Fruit fly (Drosophila melanogaster) whole organism, wandering third instar larva: ENCODE data around the gene RpL24-like.

Experiments used
- Abd-B ChIP-seq: fragments of >200 bp; optimal IDR thresholded peaks from 2 replicates; lab custom pipeline; 2017; ENCODE audit warnings: missing biosample characterization, missing genetic modification characterization
- CG32264 ChIP-seq: fragments of 200-800 bp; sonication (Bioruptor generic); optimal IDR thresholded peaks from 2 replicates; lab custom pipeline; 2016; ENCODE audit warnings: missing biosample characterization, missing genetic modification characterization
- CG9705 ChIP-seq: fragments of 200-800 bp; sonication (Bioruptor generic); optimal IDR thresholded peaks from 2 replicates; lab custom pipeline; 2018; ENCODE audit warnings: missing biosample characterization, mild to moderate bottlenecking, missing genetic modification characterization
- CrebA ChIP-seq: fragments of 200-800 bp; sonication (Bioruptor generic); optimal IDR thresholded peaks from 2 replicates; lab custom pipeline; 2016; ENCODE audit warnings: missing biosample characterization, mild to moderate bottlenecking, missing genetic modification characterization, borderline replicate concordance
- Dfd ChIP-seq: fragments of >200 bp; optimal IDR thresholded peaks from 2 replicates; lab custom pipeline; 2017; ENCODE audit warnings: missing biosample characterization, missing genetic modification characterization
- Dif ChIP-seq: fragments of 200-275, 200-300 bp; sonication (Bioruptor generic); optimal IDR thresholded peaks from 2 replicates; lab custom pipeline; 2018; ENCODE audit warnings: missing biosample characterization, missing genetic modification characterization; ENCODE audit not compliant: partially characterized antibody
- GATAd ChIP-seq: sonication (Bioruptor generic); optimal IDR thresholded peaks from 2 replicates; lab custom pipeline; 2016; ENCODE audit warnings: missing biosample characterization, missing genetic modification characterization
- HLH106 ChIP-seq: fragments of 200-800 bp; optimal IDR thresholded peaks from 3 replicates; lab custom pipeline; 2019; ENCODE audit warnings: missing biosample characterization, mild to moderate bottlenecking, missing genetic modification characterization, moderate library complexity
- Hnf4 ChIP-seq: fragments of 200-800 bp; sonication (Bioruptor generic); optimal IDR thresholded peaks from 2 replicates; lab custom pipeline; 2016; ENCODE audit warnings: missing biosample characterization, mild to moderate bottlenecking, missing genetic modification characterization
- Hr78 ChIP-seq: fragments of >200 bp; optimal IDR thresholded peaks from 2 replicates; lab custom pipeline; 2017; ENCODE audit warnings: missing biosample characterization, missing genetic modification characterization
- Hr83 ChIP-seq: fragments of 200-300 bp; sonication (Bioruptor generic); optimal IDR thresholded peaks from 2 replicates; lab custom pipeline; 2016; ENCODE audit warnings: missing biosample characterization, mild to moderate bottlenecking, missing genetic modification characterization, moderate library complexity; ENCODE audit not compliant: poor library complexity, severe bottlenecking
- Jra ChIP-seq: sonication (Bioruptor generic); optimal IDR thresholded peaks from 2 replicates; lab custom pipeline; 2016; ENCODE audit warnings: missing biosample characterization, missing genetic modification characterization
- Mio ChIP-seq: sonication (Bioruptor generic); optimal IDR thresholded peaks from 2 replicates; lab custom pipeline; 2016; ENCODE audit warnings: missing biosample characterization, missing genetic modification characterization
- Myc ChIP-seq: fragments of >200 bp; optimal IDR thresholded peaks from 2 replicates; lab custom pipeline; 2017
- N ChIP-seq: fragments of >200 bp; optimal IDR thresholded peaks from 2 replicates; lab custom pipeline; 2018; ENCODE audit warnings: missing biosample characterization, missing external identifiers, missing genetic modification characterization
- OdsH ChIP-seq: fragments of 200-800 bp; sonication (Bioruptor generic); optimal IDR thresholded peaks from 2 replicates; lab custom pipeline; 2016; ENCODE audit warnings: missing biosample characterization, mild to moderate bottlenecking, missing genetic modification characterization
- Rel ChIP-seq, 2 experiments: fragments of 200-800 bp; sonication (Bioruptor generic) in 1 of 2; optimal IDR thresholded peaks; 2 replicates in 1 of 2; 3 replicates in 1 of 2; lab custom pipeline; 2016 to 2019; ENCODE audit warnings: mild to moderate bottlenecking in 2 of 2, missing biosample characterization in 2 of 2, missing genetic modification characterization in 2 of 2, moderate library complexity in 1 of 2
- Sp1 ChIP-seq: fragments of 200-800 bp; sonication (Bioruptor generic); optimal IDR thresholded peaks from 3 replicates; lab custom pipeline; 2019; ENCODE audit warnings: missing biosample characterization, mild to moderate bottlenecking, missing genetic modification characterization, moderate library complexity
- Vsx2 ChIP-seq: fragments of 200-300, 225-300 bp; sonication (Bioruptor generic); optimal IDR thresholded peaks from 2 replicates; lab custom pipeline; 2018; ENCODE audit warnings: missing biosample characterization, missing genetic modification characterization; ENCODE audit not compliant: partially characterized antibody
- br ChIP-seq: fragments of 200-800 bp; sonication (Bioruptor generic); optimal IDR thresholded peaks from 2 replicates; lab custom pipeline; 2016; ENCODE audit warnings: missing biosample characterization, missing genetic modification characterization
- brk ChIP-seq: fragments of 200-800 bp; sonication (Bioruptor generic); optimal IDR thresholded peaks from 2 replicates; lab custom pipeline; 2016; ENCODE audit warnings: missing biosample characterization, mild to moderate bottlenecking, missing genetic modification characterization
- dl ChIP-seq, 2 experiments: fragments of 175-275, 200-275 bp in 1 of 2; fragments of 200-275 bp in 1 of 2; sonication (Bioruptor generic); optimal IDR thresholded peaks; lab custom pipeline; 2018; ENCODE audit warnings: mild to moderate bottlenecking in 2 of 2, missing biosample characterization in 2 of 2, missing genetic modification characterization in 2 of 2, moderate library complexity in 2 of 2; ENCODE audit not compliant: partially characterized antibody in 2 of 2, insufficient read depth in 1 of 2
- dmrt93B ChIP-seq: fragments of 200-800 bp; sonication (Bioruptor generic); optimal IDR thresholded peaks from 2 replicates; lab custom pipeline; 2018; ENCODE audit warnings: missing biosample characterization, mild to moderate bottlenecking, missing genetic modification characterization
- dsf ChIP-seq: sonication (Bioruptor generic); optimal IDR thresholded peaks from 2 replicates; lab custom pipeline; 2016; ENCODE audit warnings: missing biosample characterization, missing genetic modification characterization, borderline replicate concordance
- ey ChIP-seq: fragments of 200-800 bp; sonication (Bioruptor generic); optimal IDR thresholded peaks from 2 replicates; lab custom pipeline; 2016; ENCODE audit warnings: missing biosample characterization, missing genetic modification characterization
- foxo ChIP-seq, 2 experiments: fragments of 200-800 bp; sonication (Bioruptor generic); optimal IDR thresholded peaks; 2 replicates in 1 of 2; 3 replicates in 1 of 2; lab custom pipeline; 2016 to 2017; ENCODE audit warnings: missing biosample characterization in 2 of 2, missing genetic modification characterization in 2 of 2
- fru ChIP-seq: fragments of 200-800 bp; sonication (Bioruptor generic); optimal IDR thresholded peaks from 3 replicates; lab custom pipeline; 2016; ENCODE audit warnings: missing biosample characterization, mild to moderate bottlenecking, missing genetic modification characterization
- h ChIP-seq: fragments of 200-800 bp; sonication (Bioruptor generic); optimal IDR thresholded peaks from 3 replicates; lab custom pipeline; 2016; ENCODE audit warnings: missing biosample characterization, mild to moderate bottlenecking, missing genetic modification characterization
- jim ChIP-seq: fragments of 175-275, 200-325 bp; sonication (Bioruptor generic); optimal IDR thresholded peaks from 2 replicates; lab custom pipeline; 2016; ENCODE audit warnings: missing biosample characterization, mild to moderate bottlenecking, missing genetic modification characterization
- lola ChIP-seq: fragments of >200 bp; optimal IDR thresholded peaks from 2 replicates; lab custom pipeline; 2017; ENCODE audit warnings: missing biosample characterization, missing genetic modification characterization
- pan ChIP-seq: fragments of >200 bp; optimal IDR thresholded peaks from 2 replicates; lab custom pipeline; 2017
- psq ChIP-seq: fragments of 200-800 bp; sonication (Bioruptor generic); optimal IDR thresholded peaks from 3 replicates; lab custom pipeline; 2017; ENCODE audit warnings: missing biosample characterization, mild to moderate bottlenecking, missing genetic modification characterization, moderate library complexity
- rgr ChIP-seq: fragments of 200-800 bp; sonication (Bioruptor generic); optimal IDR thresholded peaks from 3 replicates; lab custom pipeline; 2016; ENCODE audit warnings: missing biosample characterization, mild to moderate bottlenecking, missing genetic modification characterization
- sage ChIP-seq: fragments of 200-800 bp; sonication (Bioruptor generic); optimal IDR thresholded peaks from 2 replicates; lab custom pipeline; 2016; ENCODE audit warnings: missing biosample characterization, mild to moderate bottlenecking, missing genetic modification characterization
- sv ChIP-seq: fragments of 200-800 bp; sonication (Bioruptor generic); optimal IDR thresholded peaks from 3 replicates; lab custom pipeline; 2016; ENCODE audit warnings: missing biosample characterization, missing genetic modification characterization
- tai ChIP-seq: sonication (Bioruptor generic); optimal IDR thresholded peaks from 2 replicates; lab custom pipeline; 2016; ENCODE audit warnings: missing biosample characterization, missing genetic modification characterization
- usp ChIP-seq: fragments of >200 bp; optimal IDR thresholded peaks from 2 replicates; lab custom pipeline; 2017; ENCODE audit warnings: missing biosample characterization, missing genetic modification characterization
- woc ChIP-seq: sonication (Bioruptor generic); optimal IDR thresholded peaks from 2 replicates; lab custom pipeline; 2016; ENCODE audit warnings: missing biosample characterization, mild to moderate bottlenecking, missing genetic modification characterization

RpL24-like gene

dm6 chr3R:11458851-11459175, 27.4 kb upstream of the RpL24-like start:
- TF ChIP-seq sv (GFP tag; lab: Kevin White, UChicago) = no peak
- no peak for TF ChIP-seq fru (GFP tag; lab: Kevin White, UChicago)
- TF ChIP-seq HLH106 = no peak
- TF ChIP-seq Dif (GFP tag; lab: Kevin White, UChicago) = no peak
- no peak for TF ChIP-seq Dfd (GFP tag; lab: Kevin White, UChicago)
- no peak for TF ChIP-seq brk (GFP tag; lab: Kevin White, UChicago)
- TF ChIP-seq jim (GFP tag; lab: Kevin White, UChicago) = no peak
- TF ChIP-seq Rel (GFP tag; optimal IDR thresholded peaks at IDR 0.05; lab: Kevin White, UChicago) = no peak
- peak; percentile 43 for TF ChIP-seq Rel (tag; optimal IDR thresholded peaks at IDR 0.05; lab: Kevin White, UChicago)
- TF ChIP-seq, all 38 proteins: peak for 1

dm6 chr3R:11458022-11458850, 26.9 kb upstream of the RpL24-like start:
- TF ChIP-seq GATAd (GFP tag; lab: Kevin White, UChicago) (no peak), jim (GFP tag; lab: Kevin White, UChicago) (no peak), woc (GFP tag; lab: Kevin White, UChicago) (no peak), Sp1 (GFP tag; lab: Kevin White, UChicago) (no peak), fru (GFP tag; lab: Kevin White, UChicago) (peak; percentile 61), dsf (no peak), Myc (lab: Kevin White, UChicago) (no peak), sage (no peak), br (GFP tag; lab: Kevin White, UChicago) (no peak), Vsx2 (no peak), h (peak; percentile 52), Rel (GFP tag; optimal IDR thresholded peaks at IDR 0.05; lab: Kevin White, UChicago) (no peak), Rel (tag; optimal IDR thresholded peaks at IDR 0.05; lab: Kevin White, UChicago) (no peak), CG9705 (GFP tag; lab: Kevin White, UChicago) (no peak), lola (GFP tag; lab: Kevin White, UChicago) (no peak), Mio (GFP tag; lab: Kevin White, UChicago) (no peak), rgr (GFP tag; lab: Kevin White, UChicago) (peak; percentile 33), Hr83 (GFP tag; lab: Kevin White, UChicago) (no peak), Hnf4 (peak; percentile 39), dl (GFP tag; optimal IDR thresholded peaks at IDR 0.05; lab: Kevin White, UChicago; ENCODE audit: insufficient read depth in 1 of 2, partially characterized antibody in 2 of 2) (peak in 1 of 2 experiments; percentile 17), CrebA (GFP tag; lab: Kevin White, UChicago) (no peak), ey (peak; percentile 15), dmrt93B (GFP tag; lab: Kevin White, UChicago) (no peak), CG32264 (GFP tag; lab: Kevin White, UChicago) (no peak), OdsH (GFP tag; lab: Kevin White, UChicago) (peak; percentile 8), Dif (GFP tag; lab: Kevin White, UChicago) (peak; percentile 25), tai (no peak), pan (lab: Kevin White, UChicago) (no peak), psq (GFP tag; lab: Kevin White, UChicago) (no peak), Hr78 (GFP tag; lab: Kevin White, UChicago) (no peak), Abd-B (GFP tag; lab: Kevin White, UChicago) (no peak), Dfd (GFP tag; lab: Kevin White, UChicago) (no peak), foxo (GFP tag; optimal IDR thresholded peaks at IDR 0.05; lab: Kevin White, UChicago) (peak in 1 of 2 experiments; percentile 36), brk (GFP tag; lab: Kevin White, UChicago) (no peak), Jra (GFP tag; lab: Kevin White, UChicago) (no peak), usp (GFP tag; lab: Kevin White, UChicago) (no peak), sv (GFP tag; lab: Kevin White, UChicago) (no peak), HLH106 (peak; percentile 22), N (no peak)
